Worm (Caenorhabditis elegans): Measurements from ENCODE around the gene twk-18.
A peak's percentile ranks its signal among the peaks of the same experiment; 100 is the strongest.

twk-18 gene

ce11 chrX:8998809-8999208, 10.9 kb downstream of the twk-18 start, which contains the start of gene C24A3.1:
C24A3.1 (plus strand) TSS chrX:8999071.
- TF ChIP-seq nhr-77 (tag; optimal IDR thresholded peaks at IDR 0.05) (no peak), nhr-25 (tag; optimal IDR thresholded peaks at IDR 0.05) (no peak), nhr-11 (tag; optimal IDR thresholded peaks at IDR 0.05) (no peak), ceh-16 (tag; optimal IDR thresholded peaks at IDR 0.05) (no peak), nfya-1 (tag; optimal IDR thresholded peaks at IDR 0.05; ENCODE audit: insufficient read depth) (no peak), nhr-67 (tag; optimal IDR thresholded peaks at IDR 0.05) (no peak), mdl-1 (tag; optimal IDR thresholded peaks at IDR 0.05) (no peak), sea-2 (GFP tag; optimal IDR thresholded peaks at IDR 0.05) (no peak), egl-27 (tag; optimal IDR thresholded peaks at IDR 0.05) (no peak), lin-39 (tag; optimal IDR thresholded peaks at IDR 0.05) (no peak), egl-5 (tag; optimal IDR thresholded peaks at IDR 0.05) (no peak), ztf-4 (tag; optimal IDR thresholded peaks at IDR 0.05) (no peak), fos-1 (tag; optimal IDR thresholded peaks at IDR 0.05) (no peak), unc-62 (GFP tag; optimal IDR thresholded peaks at IDR 0.05) (no peak), lin-15B (tag; optimal IDR thresholded peaks at IDR 0.05) (no peak)

DNA sequence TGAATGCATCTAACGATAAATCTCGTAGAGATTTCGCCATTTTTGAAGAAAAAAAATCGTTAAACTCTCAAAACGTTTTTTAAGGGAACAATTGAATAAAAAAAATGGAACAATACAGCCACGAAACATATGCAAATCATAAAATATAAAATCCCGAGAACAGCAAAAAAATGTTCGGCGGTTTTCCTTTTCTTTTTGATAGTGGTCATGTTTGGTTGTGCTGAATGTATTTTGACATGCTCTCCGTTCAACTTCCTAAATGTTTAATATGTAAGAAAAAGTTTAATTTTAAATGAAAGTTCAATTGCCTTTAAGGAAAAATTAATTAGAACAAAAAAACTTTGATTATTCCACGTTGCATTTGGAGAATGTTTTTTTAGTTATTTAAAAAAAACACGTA, 22.5 kb downstream of the twk-18 start, which contains the start of gene C24A3.9:
C24A3.9 (minus strand) TSS at position 101 of the 400 bp plus-strand sequence.
- TF ChIP-seq elt-1 (tag; optimal IDR thresholded peaks at IDR 0.05) = no peak
- TF ChIP-seq skn-1 (tag; optimal IDR thresholded peaks at IDR 0.05) = no peak
- TF ChIP-seq nhr-76 (tag; optimal IDR thresholded peaks at IDR 0.05) = no peak
- no peak for TF ChIP-seq ceh-9 (tag; optimal IDR thresholded peaks at IDR 0.05)
- TF ChIP-seq egl-5 (tag; optimal IDR thresholded peaks at IDR 0.05) = no peak
- no peak for TF ChIP-seq nhr-12 (tag; optimal IDR thresholded peaks at IDR 0.05)
- no peak for TF ChIP-seq ama-1 (optimal IDR thresholded peaks at IDR 0.05)
- no peak for TF ChIP-seq nhr-28 (tag; optimal IDR thresholded peaks at IDR 0.05)

DNA sequence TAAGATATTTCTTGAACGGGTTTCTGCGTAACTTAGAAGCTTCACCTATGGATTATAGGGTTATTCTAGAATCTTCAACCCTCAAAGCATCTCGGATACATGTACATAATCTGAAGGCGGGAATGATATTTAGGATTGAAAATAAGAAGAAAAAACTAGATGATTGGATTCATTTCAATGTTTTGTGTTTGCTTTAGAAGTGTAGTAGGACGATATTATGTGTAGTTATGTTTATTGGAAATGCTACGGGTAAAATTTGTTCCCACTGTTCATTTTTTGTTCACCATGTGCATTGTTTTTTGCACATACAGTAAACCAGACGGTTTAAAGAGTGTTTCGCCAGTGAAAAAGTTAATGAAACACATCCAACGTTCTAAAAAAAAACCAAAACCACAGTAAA, 23.5 kb downstream of the twk-18 start:
- TF ChIP-seq egl-5 (tag; optimal IDR thresholded peaks at IDR 0.05) = no peak
- no peak for TF ChIP-seq jun-1 (tag; optimal IDR thresholded peaks at IDR 0.05)
- TF ChIP-seq lsy-12 (tag; optimal IDR thresholded peaks at IDR 0.05) = no peak
- no peak for TF ChIP-seq nhr-77 (tag; optimal IDR thresholded peaks at IDR 0.05)
- TF ChIP-seq unc-39 (tag; optimal IDR thresholded peaks at IDR 0.05) = no peak
- TF ChIP-seq pqm-1 (tag; optimal IDR thresholded peaks at IDR 0.05) = no peak
- no peak for TF ChIP-seq nhr-11 (tag; optimal IDR thresholded peaks at IDR 0.05)
- no peak for TF ChIP-seq fos-1 (tag; optimal IDR thresholded peaks at IDR 0.05)
- no peak for TF ChIP-seq elt-2 (tag; optimal IDR thresholded peaks at IDR 0.05)
- no peak for TF ChIP-seq nhr-23 (tag; optimal IDR thresholded peaks at IDR 0.05)
- no peak for TF ChIP-seq hmg-11 (tag; optimal IDR thresholded peaks at IDR 0.05)
- TF ChIP-seq ztf-11 (tag; optimal IDR thresholded peaks at IDR 0.05) = no peak
- no peak for TF ChIP-seq eor-1 (tag; optimal IDR thresholded peaks at IDR 0.05)
- TF ChIP-seq nhr-67 (tag; optimal IDR thresholded peaks at IDR 0.05) = no peak
- no peak for TF ChIP-seq ceh-16 (tag; optimal IDR thresholded peaks at IDR 0.05)
- TF ChIP-seq ceh-82 (tag; optimal IDR thresholded peaks at IDR 0.05) = no peak

ce11 chrX:9014451-9014850, 26.5 kb downstream of the twk-18 start:
- TF ChIP-seq aly-2 (tag; optimal IDR thresholded peaks at IDR 0.05) (no peak), fkh-10 (GFP tag; optimal IDR thresholded peaks at IDR 0.05) (peak; percentile 35)

ce11 chrX:9015420-9015819, 27.5 kb downstream of the twk-18 start, which contains the start of gene T25B6.4:
T25B6.4 (plus strand) TSS chrX:9015720.
- TF ChIP-seq nhr-23 (tag; optimal IDR thresholded peaks at IDR 0.05) = no peak
- no peak for TF ChIP-seq ztf-11 (tag; optimal IDR thresholded peaks at IDR 0.05)
- no peak for TF ChIP-seq nhr-76 (tag; optimal IDR thresholded peaks at IDR 0.05)
- no peak for TF ChIP-seq jun-1 (tag; optimal IDR thresholded peaks at IDR 0.05)
- TF ChIP-seq elt-3 (tag; optimal IDR thresholded peaks at IDR 0.05) = no peak
- TF ChIP-seq eor-1 (tag; optimal IDR thresholded peaks at IDR 0.05) = no peak
- no peak for TF ChIP-seq nhr-12 (tag; optimal IDR thresholded peaks at IDR 0.05)
- no peak for TF ChIP-seq ceh-82 (tag; optimal IDR thresholded peaks at IDR 0.05)
- no peak for TF ChIP-seq nhr-11 (tag; optimal IDR thresholded peaks at IDR 0.05)
- TF ChIP-seq nhr-43 (tag; optimal IDR thresholded peaks at IDR 0.05; ENCODE audit: poor library complexity, severe bottlenecking) = no peak
- TF ChIP-seq lin-39 (tag; optimal IDR thresholded peaks at IDR 0.05) = no peak
- no peak for TF ChIP-seq hmg-11 (tag; optimal IDR thresholded peaks at IDR 0.05)
- TF ChIP-seq lsy-12 (tag; optimal IDR thresholded peaks at IDR 0.05) = no peak
